Worm (Caenorhabditis elegans): ENCODE measurements around the gene F40F11.3.

- TF ChIP-seq tbx-2 (tag; optimal IDR thresholded peaks at IDR 0.05) (no peak), lir-3 (tag; optimal IDR thresholded peaks at IDR 0.05; ENCODE audit: poor library complexity) (no peak), lin-13 (GFP tag; optimal IDR thresholded peaks at IDR 0.05) (no peak), nhr-90 (tag; optimal IDR thresholded peaks at IDR 0.05; ENCODE audit: poor library complexity) (no peak), rnt-1 (tag; optimal IDR thresholded peaks at IDR 0.05) (peak; percentile 3), alr-1 (tag; optimal IDR thresholded peaks at IDR 0.05; ENCODE audit: borderline replicate concordance) (no peak), zag-1 (tag; optimal IDR thresholded peaks at IDR 0.05) (no peak)
Measured at ce11 chrIV:11599717-11600116, 5.9 kb upstream of the F40F11.3 start.

Data from whole organism, L1 larva.